Fruit fly (Drosophila melanogaster) whole organism: ENCODE measurements around the gene slpr.

Source experiments
- CG8478 ChIP-seq: fragments of >200 bp; optimal IDR thresholded peaks from 2 replicates; lab custom pipeline; 2018; ENCODE audit warnings: inconsistent platforms
- Dll ChIP-seq: fragments of >200 bp; optimal IDR thresholded peaks from 2 replicates; lab custom pipeline; 2017
- EcR ChIP-seq, 2 experiments: fragments of >200 bp; optimal IDR thresholded peaks; 2 replicates each; lab custom pipeline; 2017; ENCODE audit warnings: missing biosample characterization in 2 of 2, missing genetic modification characterization in 2 of 2, missing genetic modification reagents in 2 of 2
- pan ChIP-seq: fragments of >200 bp; optimal IDR thresholded peaks from 2 replicates; lab custom pipeline; 2017
- psq ChIP-seq: fragments of >200 bp; optimal IDR thresholded peaks from 2 replicates; lab custom pipeline; 2017
- usp ChIP-seq: fragments of >200 bp; optimal IDR thresholded peaks from 2 replicates; lab custom pipeline; 2017; ENCODE audit warnings: missing biosample characterization, missing genetic modification characterization, mixed read lengths

DNA sequence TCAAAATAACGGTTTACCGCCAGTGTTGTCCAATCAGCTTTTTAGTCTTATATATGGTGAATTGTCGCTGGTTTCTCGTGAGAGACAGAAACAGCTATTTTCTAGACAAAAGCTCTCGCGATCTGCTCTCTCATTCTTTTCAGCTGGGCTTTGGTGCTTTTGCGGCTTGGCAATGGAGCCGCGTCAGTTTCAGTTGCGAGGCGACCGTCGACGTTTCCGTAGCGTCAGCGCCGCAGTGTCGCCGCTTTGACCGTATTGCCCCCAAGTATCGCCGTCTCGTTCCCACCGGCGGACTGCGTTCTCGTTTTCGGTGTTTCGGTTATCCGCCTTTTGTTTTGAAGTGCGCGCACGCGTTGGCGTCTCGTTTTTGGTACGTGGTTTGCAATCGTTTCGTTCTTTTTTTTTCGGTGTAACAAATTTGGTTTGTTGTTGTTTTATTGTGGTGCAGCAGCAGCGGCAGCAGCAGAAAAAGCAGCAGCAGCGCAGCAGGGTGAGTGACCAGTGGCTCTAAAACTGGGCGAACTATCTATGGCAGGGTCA lies 16.1 kb upstream of the slpr start:
- TF ChIP-seq usp (GFP tag; lab: Kevin White, UChicago) (no peak), CG8478 (lab: Kevin White, UChicago) (no peak), psq (lab: Kevin White, UChicago) (no peak), pan (no peak), Dll (lab: Kevin White, UChicago) (no peak), EcR (GFP tag; optimal IDR thresholded peaks at IDR 0.05; lab: Kevin White, UChicago) (no peak)
